Worm (Caenorhabditis elegans): ENCODE results near the gene pqn-71.

Gene pqn-71

ce11 chrV:15465032-15465727, at the start of gene pqn-71:
pqn-71 (plus strand) TSS chrV:15465677.
- TF ChIP-seq flh-1 (GFP tag; optimal IDR thresholded peaks at IDR 0.05) (peak; percentile 63), nhr-12 (tag; optimal IDR thresholded peaks at IDR 0.05) (no peak), nhr-76 (tag; optimal IDR thresholded peaks at IDR 0.05) (no peak), lsy-2 (tag; optimal IDR thresholded peaks at IDR 0.05) (no peak), unc-120 (tag; optimal IDR thresholded peaks at IDR 0.05; ENCODE audit: poor library complexity, severe bottlenecking) (peak; percentile 96), unc-39 (tag; optimal IDR thresholded peaks at IDR 0.05) (no peak), blmp-1 (tag; optimal IDR thresholded peaks at IDR 0.05) (no peak), hlh-1 (tag; optimal IDR thresholded peaks at IDR 0.05) (peak; percentile 37), mab-5 (tag; optimal IDR thresholded peaks at IDR 0.05) (no peak), ceh-83 (GFP tag; optimal IDR thresholded peaks at IDR 0.05) (peak; percentile 92), elt-1 (tag; optimal IDR thresholded peaks at IDR 0.05; ENCODE audit: borderline replicate concordance, insufficient read depth) (no peak), zip-8 (tag; optimal IDR thresholded peaks at IDR 0.05) (no peak), bed-3 (GFP tag; optimal IDR thresholded peaks at IDR 0.05) (peak; percentile 81), nhr-2 (tag; optimal IDR thresholded peaks at IDR 0.05) (peak; percentile 14), ham-2 (GFP tag; optimal IDR thresholded peaks at IDR 0.05) (peak; percentile 85), lin-32 (GFP tag; optimal IDR thresholded peaks at IDR 0.05) (peak; percentile 75), ces-1 (GFP tag; optimal IDR thresholded peaks at IDR 0.05) (no peak), nhr-28 (tag; optimal IDR thresholded peaks at IDR 0.05) (peak; percentile 31), sptf-1 (tag; optimal IDR thresholded peaks at IDR 0.05) (peak; percentile 93), snpc-4 (tag; optimal IDR thresholded peaks at IDR 0.05) (no peak), cnd-1 (tag; optimal IDR thresholded peaks at IDR 0.05) (peak; percentile 78), M03D4.4 (tag; optimal IDR thresholded peaks at IDR 0.05) (peak; percentile 85), lin-13 (tag; optimal IDR thresholded peaks at IDR 0.05) (peak; percentile 61), ztf-11 (tag; optimal IDR thresholded peaks at IDR 0.05) (peak; percentile 35), unc-62 (GFP tag; optimal IDR thresholded peaks at IDR 0.05) (peak; percentile 42), pha-4 (tag; optimal IDR thresholded peaks at IDR 0.05) (peak; percentile 13), mep-1 (tag; optimal IDR thresholded peaks at IDR 0.05) (peak; percentile 47), ceh-43 (GFP tag; optimal IDR thresholded peaks at IDR 0.05) (peak; percentile 83), elt-3 (tag; optimal IDR thresholded peaks at IDR 0.05) (peak; percentile 41), nhr-237 (tag; optimal IDR thresholded peaks at IDR 0.05) (peak; percentile 35), drap-1 (GFP tag; optimal IDR thresholded peaks at IDR 0.05) (peak; percentile 97), tbx-8 (GFP tag; optimal IDR thresholded peaks at IDR 0.05) (peak; percentile 63), mls-2 (tag; optimal IDR thresholded peaks at IDR 0.05) (peak; percentile 89), ceh-39 (tag; optimal IDR thresholded peaks at IDR 0.05) (no peak), sem-2 (GFP tag; optimal IDR thresholded peaks at IDR 0.05) (peak; percentile 68)

ce11 chrV:15415951-15416350, 49.5 kb upstream of the pqn-71 start, which contains the start of gene srh-265:
srh-265 (plus strand) TSS chrV:15416251.
- no peak for TF ChIP-seq mab-5 (tag; optimal IDR thresholded peaks at IDR 0.05)
- TF ChIP-seq nhr-76 (tag; optimal IDR thresholded peaks at IDR 0.05), result no peak
- no peak for TF ChIP-seq hlh-1 (tag; optimal IDR thresholded peaks at IDR 0.05)
- TF ChIP-seq unc-62 (GFP tag; optimal IDR thresholded peaks at IDR 0.05), result no peak
- TF ChIP-seq mep-1 (tag; optimal IDR thresholded peaks at IDR 0.05), result no peak
- TF ChIP-seq snpc-4 (tag; optimal IDR thresholded peaks at IDR 0.05), result no peak
- no peak for TF ChIP-seq unc-120 (tag; optimal IDR thresholded peaks at IDR 0.05; ENCODE audit: poor library complexity, severe bottlenecking)
- TF ChIP-seq ceh-83 (GFP tag; optimal IDR thresholded peaks at IDR 0.05), result no peak
- no peak for TF ChIP-seq mls-2 (tag; optimal IDR thresholded peaks at IDR 0.05)
- no peak for TF ChIP-seq ztf-11 (tag; optimal IDR thresholded peaks at IDR 0.05)
- no peak for TF ChIP-seq nhr-237 (tag; optimal IDR thresholded peaks at IDR 0.05)
- TF ChIP-seq M03D4.4 (tag; optimal IDR thresholded peaks at IDR 0.05), result no peak
- TF ChIP-seq pha-4 (tag; optimal IDR thresholded peaks at IDR 0.05), result no peak
- TF ChIP-seq ces-1 (GFP tag; optimal IDR thresholded peaks at IDR 0.05), result no peak
- no peak for TF ChIP-seq nhr-28 (tag; optimal IDR thresholded peaks at IDR 0.05)

- TF ChIP-seq lin-13 (tag; optimal IDR thresholded peaks at IDR 0.05) (no peak), cnd-1 (tag; optimal IDR thresholded peaks at IDR 0.05) (no peak), unc-39 (tag; optimal IDR thresholded peaks at IDR 0.05) (no peak), pha-4 (tag; optimal IDR thresholded peaks at IDR 0.05) (no peak), bed-3 (GFP tag; optimal IDR thresholded peaks at IDR 0.05) (no peak), nhr-28 (tag; optimal IDR thresholded peaks at IDR 0.05) (no peak), zip-8 (tag; optimal IDR thresholded peaks at IDR 0.05) (no peak), lin-32 (GFP tag; optimal IDR thresholded peaks at IDR 0.05) (no peak), sem-2 (GFP tag; optimal IDR thresholded peaks at IDR 0.05) (no peak), blmp-1 (tag; optimal IDR thresholded peaks at IDR 0.05) (no peak), drap-1 (GFP tag; optimal IDR thresholded peaks at IDR 0.05) (no peak), elt-3 (tag; optimal IDR thresholded peaks at IDR 0.05) (no peak), flh-1 (GFP tag; optimal IDR thresholded peaks at IDR 0.05) (no peak), unc-62 (GFP tag; optimal IDR thresholded peaks at IDR 0.05) (no peak), nhr-76 (tag; optimal IDR thresholded peaks at IDR 0.05) (no peak), tbx-8 (GFP tag; optimal IDR thresholded peaks at IDR 0.05) (no peak), ceh-43 (GFP tag; optimal IDR thresholded peaks at IDR 0.05) (no peak), sptf-1 (tag; optimal IDR thresholded peaks at IDR 0.05) (no peak)
Observed at ce11 chrV:15417822-15418221, 47.7 kb upstream of the pqn-71 start, which contains the start of gene T06E6.10. T06E6.10 (plus strand) TSS chrV:15418122.

Data from whole organism, mixed stage, embryonic.